Worm (Caenorhabditis elegans) whole organism, young adult: ENCODE results near the gene Y22D7AR.14.

Experiments used
- C06A6.2 ChIP-seq: fragments of 200-800 bp; sonication (Bioruptor generic); conservative IDR thresholded peaks from 2 replicates; pipeline ENCODE4 v1.3.6; 2022; ENCODE audit warnings: missing genetic modification characterization, missing compliant biosample characterization
- F23B12.7 ChIP-seq: sonication (generic microtip); optimal IDR thresholded peaks from 2 replicates; lab custom pipeline; 2017; ENCODE audit warnings: missing genetic modification characterization, mild to moderate bottlenecking, missing compliant biosample characterization, antibody characterized with exemption, moderate library complexity; ENCODE audit not compliant: insufficient read depth
- F37B4.10 ChIP-seq: fragments of 200-800 bp; sonication (Bioruptor generic); IDR thresholded peaks from 2 replicates; pipeline ENCODE4 v1.3.6; 2022; ENCODE audit warnings: missing genetic modification characterization, missing compliant biosample characterization
- T07F8.4 ChIP-seq: sonication (generic microtip); optimal IDR thresholded peaks from 2 replicates; lab custom pipeline; 2016; ENCODE audit warnings: mild to moderate bottlenecking, missing genetic modification characterization, moderate library complexity, missing compliant biosample characterization
- Y79H2A.3 ChIP-seq: fragments of 200-800 bp; sonication (Bioruptor generic); conservative IDR thresholded peaks from 2 replicates; pipeline ENCODE4 v1.3.6; 2022; ENCODE audit warnings: missing genetic modification reagents, missing genetic modification characterization, missing compliant biosample characterization
- ama-1 ChIP-seq, 3 experiments: fragments of 150-350 bp in 1 of 3; sonication (generic microtip) in 2 of 3; optimal IDR thresholded peaks; 2 replicates each; lab custom pipeline; 2014 to 2018; ENCODE audit warnings: missing biosample characterization in 2 of 3, missing genetic modification characterization in 2 of 3, missing genetic modification reagents in 2 of 3
- attf-3 ChIP-seq: fragments of 200-800 bp; sonication (Bioruptor generic); conservative IDR thresholded peaks from 2 replicates; pipeline ENCODE4 v1.3.6; 2022; ENCODE audit warnings: missing genetic modification reagents, missing genetic modification characterization, missing compliant biosample characterization
- attf-5 ChIP-seq: fragments of 200-800 bp; sonication (Bioruptor generic); optimal IDR thresholded peaks from 2 replicates; lab custom pipeline; 2018; ENCODE audit warnings: mild to moderate bottlenecking, missing genetic modification characterization, missing compliant biosample characterization
- ccch-3 ChIP-seq: fragments of 200-800 bp; sonication (Bioruptor generic); optimal IDR thresholded peaks from 2 replicates; lab custom pipeline; 2018; ENCODE audit warnings: mild to moderate bottlenecking, missing genetic modification characterization, missing compliant biosample characterization
- cebp-1 ChIP-seq, 2 experiments: fragments of 200-800 bp in 1 of 2; sonication (Bioruptor generic) in 1 of 2; sonication (generic microtip) in 1 of 2; IDR thresholded peaks in 1 of 2; optimal IDR thresholded peaks in 1 of 2; 2 replicates each; pipeline versions ENCODE4 v1.3.6 to Lab custom; 2017 to 2022; ENCODE audit warnings: missing compliant biosample characterization in 2 of 2, missing genetic modification characterization in 2 of 2, mild to moderate bottlenecking in 1 of 2, missing genetic modification reagents in 1 of 2, moderate library complexity in 1 of 2
- him-1 ChIP-seq: sonication (generic microtip); optimal IDR thresholded peaks from 2 replicates; lab custom pipeline; 2016; ENCODE audit warnings: missing genotype, missing genetic modification reagents, missing genetic modification characterization, missing compliant biosample characterization
- hsf-1 ChIP-seq: fragments of 200-800 bp; sonication (Bioruptor generic); IDR thresholded peaks from 2 replicates; pipeline ENCODE4 v1.3.6; 2022; ENCODE audit warnings: missing genetic modification reagents, missing genetic modification characterization, missing compliant biosample characterization
- lir-1 ChIP-seq: fragments of 200-800 bp; sonication (Bioruptor generic); conservative IDR thresholded peaks from 2 replicates; pipeline ENCODE4 v1.3.6; 2022; ENCODE audit warnings: missing genetic modification reagents, missing genetic modification characterization, missing compliant biosample characterization
- madf-8 ChIP-seq: fragments of 200-800 bp; sonication (Bioruptor generic); conservative IDR thresholded peaks from 2 replicates; pipeline ENCODE4 v1.3.6; 2022; ENCODE audit warnings: missing genetic modification reagents, missing genetic modification characterization, missing compliant biosample characterization
- mcd-1 ChIP-seq: fragments of 200-800 bp; sonication (Bioruptor generic); IDR thresholded peaks from 2 replicates; pipeline ENCODE4 v1.3.6; 2022; ENCODE audit warnings: missing genetic modification reagents, missing genetic modification characterization, missing compliant biosample characterization
- nfya-1 ChIP-seq: sonication (generic microtip); optimal IDR thresholded peaks from 2 replicates; lab custom pipeline; 2017; ENCODE audit warnings: antibody characterized with exemption, missing compliant biosample characterization, missing genetic modification characterization, borderline replicate concordance; ENCODE audit not compliant: insufficient read depth
- nhr-27 ChIP-seq: fragments of 200-800 bp; sonication (Bioruptor generic); optimal IDR thresholded peaks from 2 replicates; lab custom pipeline; 2018; ENCODE audit warnings: mild to moderate bottlenecking, missing genetic modification characterization, moderate library complexity, missing compliant biosample characterization
- nhr-80 ChIP-seq: sonication (generic microtip); optimal IDR thresholded peaks from 2 replicates; lab custom pipeline; 2016; ENCODE audit warnings: missing genetic modification characterization, missing compliant biosample characterization
- sdz-38 ChIP-seq: sonication (generic microtip); optimal IDR thresholded peaks from 2 replicates; lab custom pipeline; 2016; ENCODE audit warnings: missing genotype, missing genetic modification characterization, missing compliant biosample characterization
- sea-2 ChIP-seq: fragments of 200-800 bp; sonication (Bioruptor generic); IDR thresholded peaks from 2 replicates; pipeline ENCODE4 v1.3.6; 2022; ENCODE audit warnings: missing genetic modification characterization, missing compliant biosample characterization
- snpc-3.4 ChIP-seq: sonication (generic microtip); optimal IDR thresholded peaks from 2 replicates; lab custom pipeline; 2017; ENCODE audit warnings: missing genetic modification characterization, mild to moderate bottlenecking, missing compliant biosample characterization, antibody characterized with exemption, moderate library complexity, missing genotype, missing genetic modification reagents
- snpc-4 ChIP-seq, 5 experiments: fragments of 150-350 bp in 1 of 5; sonication (generic microtip) in 4 of 5; optimal IDR thresholded peaks; 2 replicates each; lab custom pipeline; 2014 to 2018; ENCODE audit warnings: missing genetic modification characterization in 5 of 5, missing biosample characterization in 3 of 5, antibody characterized with exemption in 2 of 5, mild to moderate bottlenecking in 2 of 5, missing compliant biosample characterization in 2 of 5, missing genotype in 2 of 5, moderate library complexity in 2 of 5, missing genetic modification reagents in 1 of 5
- tbx-9 ChIP-seq: sonication (generic microtip); optimal IDR thresholded peaks from 2 replicates; lab custom pipeline; 2016; ENCODE audit warnings: borderline replicate concordance, missing genetic modification characterization, inconsistent platforms, missing compliant biosample characterization
- tlf-1 ChIP-seq: fragments of 200-800 bp; sonication (Bioruptor generic); optimal IDR thresholded peaks from 2 replicates; lab custom pipeline; 2018; ENCODE audit warnings: mild to moderate bottlenecking, missing genetic modification characterization, missing compliant biosample characterization
- zfh-2 ChIP-seq: fragments of 200-800 bp; sonication (Bioruptor generic); conservative IDR thresholded peaks from 2 replicates; pipeline ENCODE4 v1.3.6; 2022; ENCODE audit warnings: missing genetic modification reagents, missing genetic modification characterization, missing compliant biosample characterization
- zim-3 ChIP-seq: sonication (generic microtip); optimal IDR thresholded peaks from 2 replicates; lab custom pipeline; 2017; ENCODE audit warnings: mild to moderate bottlenecking, missing genetic modification characterization, moderate library complexity, missing compliant biosample characterization
- ztf-18 ChIP-seq: sonication (generic microtip); optimal IDR thresholded peaks from 2 replicates; lab custom pipeline; 2016; ENCODE audit warnings: missing genotype, mild to moderate bottlenecking, missing genetic modification characterization, missing compliant biosample characterization
- ztf-28 ChIP-seq: fragments of 200-800 bp; sonication (Bioruptor generic); IDR thresholded peaks from 2 replicates; pipeline ENCODE4 v1.3.6; 2022; ENCODE audit warnings: missing genetic modification reagents, missing genetic modification characterization, missing compliant biosample characterization

Y22D7AR.14 gene

ce11 chrIII:1676588-1676987 is 13.2 kb downstream of the Y22D7AR.14 start, which contains the start of gene Y22D7AR.6:
TSS of gene Y22D7AR.6 (minus strand) at chrIII:1676721.
- TF ChIP-seq mcd-1 (GFP tag; lab: Robert Waterston, UW): no peak
- TF ChIP-seq ccch-3: no peak
- TF ChIP-seq nhr-27 (tag; lab: Kevin White, UChicago): no peak
- no peak for TF ChIP-seq sdz-38 (tag; lab: Kevin White, UChicago)
- no peak for TF ChIP-seq tbx-9 (tag; lab: Kevin White, UChicago)
- no peak for TF ChIP-seq nhr-80 (tag; lab: Kevin White, UChicago)
- TF ChIP-seq, all 124 proteins: peak for 0

DNA sequence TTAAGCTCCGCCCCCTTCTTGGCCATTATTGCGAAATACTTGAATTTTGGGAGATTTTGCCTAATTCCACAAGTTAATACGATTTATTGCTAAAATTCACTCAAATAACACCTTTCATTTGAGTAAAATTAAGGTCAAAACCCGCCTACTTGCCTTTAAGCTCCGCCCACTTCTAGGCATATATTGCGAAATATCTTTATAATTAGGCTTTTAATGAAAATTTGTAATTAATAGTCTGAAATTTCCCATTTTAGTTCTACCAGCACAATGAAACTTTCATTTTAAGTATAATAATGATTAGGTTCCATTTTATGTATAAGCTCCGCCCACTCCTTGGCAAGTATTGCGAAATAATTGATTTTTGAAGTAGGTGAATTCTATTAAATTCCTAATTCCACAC is 15.1 kb downstream of the Y22D7AR.14 start:
- TF ChIP-seq cebp-1 (GFP tag; IDR thresholded peaks at IDR 0.05; lab: Robert Waterston, UW): no peak; the same call in 1 of the 2 replicates
- peak; percentile 93 for TF ChIP-seq cebp-1 (tag; optimal IDR thresholded peaks at IDR 0.05; lab: Kevin White, UChicago)
- TF ChIP-seq ztf-18 (tag; lab: Kevin White, UChicago): no peak

ce11 chrIII:1673320-1673719 is 16.5 kb downstream of the Y22D7AR.14 start:
- no peak for TF ChIP-seq lir-1
- TF ChIP-seq C06A6.2 (GFP tag; lab: Robert Waterston, UW): no peak
- TF ChIP-seq cebp-1 (GFP tag; IDR thresholded peaks at IDR 0.05; lab: Robert Waterston, UW): peak; percentile 34; the same call in 1 of the 2 replicates
- TF ChIP-seq cebp-1 (tag; optimal IDR thresholded peaks at IDR 0.05; lab: Kevin White, UChicago): peak; percentile 91
- TF ChIP-seq, all 124 proteins: peak for 1

- TF ChIP-seq ama-1 (optimal IDR thresholded peaks at IDR 0.05; lab: Kevin White, UChicago) (no peak), ama-1 (GFP tag; optimal IDR thresholded peaks at IDR 0.05; lab: Kevin White, UChicago) (no peak)
- TF ChIP-seq, all 124 proteins: peak for 0
Observed at ce11 chrIII:1668519-1668918, 21.3 kb downstream of the Y22D7AR.14 start, which contains the start of gene glb-30. TSS of gene glb-30 (minus strand) at chrIII:1668619.

- no peak for TF ChIP-seq Y79H2A.3
- no peak for TF ChIP-seq zfh-2 (GFP tag; lab: Robert Waterston, UW)
- no peak for TF ChIP-seq C06A6.2 (GFP tag; lab: Robert Waterston, UW)
- no peak for TF ChIP-seq ztf-28 (GFP tag; lab: Robert Waterston, UW)
- TF ChIP-seq snpc-3.4 (tag; lab: Kevin White, UChicago): no peak
- no peak for TF ChIP-seq snpc-4 (GFP tag; optimal IDR thresholded peaks at IDR 0.05; lab: Kevin White, UChicago)
- TF ChIP-seq snpc-4 (tag; optimal IDR thresholded peaks at IDR 0.05; lab: Kevin White, UChicago): no peak
- no peak for TF ChIP-seq hsf-1 (GFP tag; lab: Robert Waterston, UW)
- no peak for TF ChIP-seq F37B4.10
- no peak for TF ChIP-seq F23B12.7 (tag; lab: Kevin White, UChicago)
- no peak for TF ChIP-seq madf-8
- TF ChIP-seq zim-3 (tag; lab: Kevin White, UChicago): no peak
- TF ChIP-seq sea-2 (GFP tag; lab: Robert Waterston, UW): no peak
- TF ChIP-seq nfya-1 (tag; lab: Kevin White, UChicago): no peak
- TF ChIP-seq T07F8.4: no peak
- no peak for TF ChIP-seq him-1
- no peak for TF ChIP-seq ccch-3
- no peak for TF ChIP-seq attf-3 (GFP tag; lab: Robert Waterston, UW)
- no peak for TF ChIP-seq attf-5 (GFP tag; lab: Kevin White, UChicago)
- TF ChIP-seq tlf-1 (GFP tag; lab: Kevin White, UChicago): no peak
- TF ChIP-seq, all 124 proteins: peak for 0
Observed at ce11 chrIII:1666893-1667292, 22.9 kb downstream of the Y22D7AR.14 start.
